Worm (Caenorhabditis elegans) whole organism, young adult: ENCODE data around the gene K06H7.7.

Experiments used
- B0019.2 ChIP-seq: fragments of 200-800 bp; sonication (Bioruptor generic); conservative IDR thresholded peaks from 2 replicates; pipeline ENCODE4 v1.3.6; 2022; ENCODE audit warnings: missing genetic modification reagents, missing genetic modification characterization, missing compliant biosample characterization
- ama-1 ChIP-seq, 3 experiments: fragments of 150-350 bp in 1 of 3; sonication (generic microtip) in 2 of 3; optimal IDR thresholded peaks; 2 replicates each; lab custom pipeline; 2014 to 2018; ENCODE audit warnings: missing biosample characterization in 2 of 3, missing genetic modification characterization in 2 of 3, missing genetic modification reagents in 2 of 3
- efl-1 ChIP-seq: fragments of 150-350 bp; optimal IDR thresholded peaks from 2 replicates; lab custom pipeline; 2014; ENCODE audit warnings: missing biosample characterization, missing genetic modification reagents, missing genetic modification characterization
- hmg-20 ChIP-seq: fragments of 200-800 bp; sonication (Bioruptor generic); IDR thresholded peaks from 2 replicates; pipeline ENCODE4 v1.3.6; 2022; ENCODE audit warnings: missing genetic modification reagents, missing genetic modification characterization, missing compliant biosample characterization
- hsf-1 ChIP-seq: fragments of 200-800 bp; sonication (Bioruptor generic); IDR thresholded peaks from 2 replicates; pipeline ENCODE4 v1.3.6; 2022; ENCODE audit warnings: missing genetic modification reagents, missing genetic modification characterization, missing compliant biosample characterization
- lir-1 ChIP-seq: fragments of 200-800 bp; sonication (Bioruptor generic); conservative IDR thresholded peaks from 2 replicates; pipeline ENCODE4 v1.3.6; 2022; ENCODE audit warnings: missing genetic modification reagents, missing genetic modification characterization, missing compliant biosample characterization
- nfya-1 ChIP-seq: sonication (generic microtip); optimal IDR thresholded peaks from 2 replicates; lab custom pipeline; 2017; ENCODE audit warnings: antibody characterized with exemption, missing compliant biosample characterization, missing genetic modification characterization, borderline replicate concordance; ENCODE audit not compliant: insufficient read depth
- pha-4 ChIP-seq: fragments of 150-350 bp; sonication (generic microtip); optimal IDR thresholded peaks from 2 replicates; lab custom pipeline; 2014; ENCODE audit warnings: missing biosample characterization, missing genetic modification reagents, missing genetic modification characterization
- sdz-38 ChIP-seq: sonication (generic microtip); optimal IDR thresholded peaks from 2 replicates; lab custom pipeline; 2016; ENCODE audit warnings: missing genotype, missing genetic modification characterization, missing compliant biosample characterization
- snpc-1.3 ChIP-seq: sonication (generic microtip); optimal IDR thresholded peaks from 2 replicates; lab custom pipeline; 2017; ENCODE audit warnings: missing genetic modification characterization, mild to moderate bottlenecking, missing compliant biosample characterization, antibody characterized with exemption, moderate library complexity, missing genotype, missing genetic modification reagents; ENCODE audit not compliant: insufficient read depth
- snpc-4 ChIP-seq, 5 experiments: fragments of 150-350 bp in 1 of 5; sonication (generic microtip) in 4 of 5; optimal IDR thresholded peaks; 2 replicates each; lab custom pipeline; 2014 to 2018; ENCODE audit warnings: missing genetic modification characterization in 5 of 5, missing biosample characterization in 3 of 5, antibody characterized with exemption in 2 of 5, mild to moderate bottlenecking in 2 of 5, missing compliant biosample characterization in 2 of 5, missing genotype in 2 of 5, moderate library complexity in 2 of 5, missing genetic modification reagents in 1 of 5
- tbx-9 ChIP-seq: sonication (generic microtip); optimal IDR thresholded peaks from 2 replicates; lab custom pipeline; 2016; ENCODE audit warnings: borderline replicate concordance, missing genetic modification characterization, inconsistent platforms, missing compliant biosample characterization
- ztf-25 ChIP-seq: fragments of 200-800 bp; sonication (Bioruptor generic); IDR thresholded peaks from 2 replicates; pipeline ENCODE4 v1.3.6; 2022; ENCODE audit warnings: missing genetic modification reagents, missing genetic modification characterization, missing compliant biosample characterization

ce11 chrIII:8065101-8065500 lies 20.2 kb downstream of the K06H7.7 start:
- no peak for TF ChIP-seq lir-1
- no peak for TF ChIP-seq B0019.2 (GFP tag; lab: Robert Waterston, UW)
- TF ChIP-seq hmg-20 (GFP tag; lab: Robert Waterston, UW), result no peak
- no peak for TF ChIP-seq ama-1 (optimal IDR thresholded peaks at IDR 0.05; lab: Kevin White, UChicago)
- no peak for TF ChIP-seq ama-1 (GFP tag; optimal IDR thresholded peaks at IDR 0.05; lab: Kevin White, UChicago)
- TF ChIP-seq efl-1 (GFP tag; lab: Kevin White, UChicago), result no peak
- TF ChIP-seq ztf-25 (GFP tag; lab: Robert Waterston, UW), result no peak
- no peak for TF ChIP-seq sdz-38 (tag; lab: Kevin White, UChicago)
- no peak for TF ChIP-seq pha-4
- no peak for TF ChIP-seq snpc-1.3 (tag; lab: Kevin White, UChicago)
- TF ChIP-seq tbx-9 (tag; lab: Kevin White, UChicago), result no peak
- no peak for TF ChIP-seq hsf-1 (GFP tag; lab: Robert Waterston, UW)
- TF ChIP-seq nfya-1 (tag; lab: Kevin White, UChicago), result no peak
- no peak for TF ChIP-seq snpc-4 (GFP tag; optimal IDR thresholded peaks at IDR 0.05; lab: Kevin White, UChicago)
- no peak for TF ChIP-seq snpc-4 (tag; optimal IDR thresholded peaks at IDR 0.05; lab: Kevin White, UChicago)
